Worm (Caenorhabditis elegans): ENCODE results near the gene lev-9.
A peak's percentile ranks its signal among the peaks of the same experiment; 100 is the strongest.

DNA sequence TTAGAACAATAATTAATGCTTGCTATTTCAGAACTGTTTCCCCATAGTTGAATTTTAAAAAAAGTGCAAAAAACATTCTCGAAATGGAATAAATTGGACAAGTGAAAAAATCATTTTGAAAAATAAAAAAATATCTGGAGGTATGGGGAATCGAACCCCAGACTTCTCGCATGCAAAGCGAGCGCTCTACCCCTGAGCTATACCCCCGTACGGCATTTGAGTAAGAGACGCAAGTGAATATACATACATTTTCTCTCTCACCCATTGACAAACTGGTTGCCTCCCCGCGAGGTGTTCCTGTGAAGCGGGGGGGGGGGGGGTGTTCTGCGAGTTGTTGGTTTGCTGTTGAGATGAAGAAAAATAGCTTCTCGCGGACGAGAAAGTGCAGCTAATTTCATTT, 611 bp upstream of the lev-9 start:
- TF ChIP-seq nhr-120 (GFP tag; IDR thresholded peaks at IDR 0.05): peak; percentile 84; the same call in 1 of the 2 replicates
- TF ChIP-seq lin-54 (GFP tag; optimal IDR thresholded peaks at IDR 0.05): peak; percentile 72
- TF ChIP-seq egrh-3 (GFP tag; IDR thresholded peaks at IDR 0.05): peak; percentile 55
- TF ChIP-seq attf-5 (GFP tag; optimal IDR thresholded peaks at IDR 0.05): peak; percentile 74
- TF ChIP-seq nhr-90 (tag; optimal IDR thresholded peaks at IDR 0.05): peak; percentile 91
- TF ChIP-seq pha-4 (tag; optimal IDR thresholded peaks at IDR 0.05): no peak
- TF ChIP-seq ztf-26 (tag; optimal IDR thresholded peaks at IDR 0.05): peak; percentile 77
- no peak for TF ChIP-seq efl-1 (GFP tag; optimal IDR thresholded peaks at IDR 0.05)

Data from whole organism, young adult.